Fruit fly (Drosophila melanogaster) ovary, adult (tissue): ENCODE measurements around the gene CG13047.

ENCODE experiments used
- CG17801 ChIP-seq: fragments of 200-800 bp; optimal IDR thresholded peaks from 2 replicates; lab custom pipeline; 2019; ENCODE audit warnings: missing biosample characterization, mild to moderate bottlenecking, missing genetic modification characterization, moderate library complexity; ENCODE audit not compliant: partially characterized antibody

CG13047 gene

DNA sequence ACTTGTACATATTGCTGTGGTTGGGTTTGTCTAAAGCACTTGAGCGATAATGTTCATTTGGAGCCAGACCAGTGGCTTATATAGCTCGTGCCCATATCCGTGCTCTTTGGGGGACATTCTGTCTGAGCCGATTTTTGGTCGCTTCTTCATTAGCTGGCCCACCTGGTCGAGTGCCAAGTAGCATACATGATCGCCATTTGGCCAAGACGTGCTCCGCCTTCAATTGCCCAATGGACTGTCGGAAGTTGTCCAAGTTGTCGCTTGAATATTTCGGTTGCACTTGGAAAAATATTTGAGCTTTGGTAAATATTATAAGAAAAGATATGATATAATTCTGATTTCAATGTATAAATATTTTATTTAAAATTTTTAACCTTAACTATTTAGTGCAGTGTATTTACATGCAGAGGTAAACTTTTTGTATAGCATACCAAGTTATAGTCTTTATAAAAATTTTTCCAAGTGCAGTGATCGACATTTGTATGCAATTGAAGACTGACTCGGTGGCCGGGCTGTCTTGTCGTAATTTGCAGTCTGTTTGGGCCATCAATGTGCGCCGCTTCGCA lies at the start of gene CG13047:
TSS of gene CG13047 (minus strand) at position 51 of the 566 bp plus-strand sequence.
- no peak for TF ChIP-seq CG17801 (GFP tag; lab: Kevin White, UChicago)

DNA sequence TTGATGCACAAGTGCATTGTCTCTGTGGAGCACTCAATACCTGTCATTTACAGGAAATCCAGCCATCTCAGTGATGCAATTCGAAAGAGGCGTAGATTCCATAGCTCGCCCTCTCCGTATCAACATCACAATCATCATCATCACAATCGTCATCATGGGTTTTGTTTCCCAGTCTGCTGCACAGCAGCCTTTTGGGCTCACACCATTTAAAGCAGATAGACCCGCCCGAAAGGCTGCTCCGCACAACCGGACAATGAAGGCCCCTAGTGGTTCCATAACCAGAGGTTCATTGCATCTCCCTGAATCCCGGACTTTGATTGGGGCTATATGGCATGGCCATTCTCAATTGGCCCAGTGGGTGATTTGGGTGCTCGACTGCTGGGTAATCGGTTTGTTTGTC lies 49.7 kb upstream of the CG13047 start:
- no peak for TF ChIP-seq CG17801 (GFP tag; lab: Kevin White, UChicago)

DNA sequence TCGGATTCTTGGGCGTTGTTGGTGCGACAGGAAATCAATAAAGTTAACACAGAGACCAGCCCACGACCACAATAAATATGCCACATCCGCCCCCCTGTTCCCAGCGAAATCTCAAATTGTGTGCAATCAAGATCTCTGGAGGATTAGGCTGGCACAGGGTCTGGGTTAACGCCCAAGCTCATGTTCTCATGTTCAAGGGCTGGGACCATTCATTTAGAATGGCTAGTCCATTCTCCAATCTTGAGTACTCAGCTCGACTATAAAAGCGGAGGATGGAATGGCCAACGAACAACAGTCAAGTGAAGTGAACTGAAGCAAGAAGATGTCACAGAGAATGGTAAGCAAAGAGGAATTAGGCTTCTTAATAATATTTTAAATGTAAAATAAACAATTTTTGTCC lies 47.8 kb upstream of the CG13047 start, which contains the start of gene CG13056:
TSS of gene CG13056 (plus strand) at position 301 of the 400 bp plus-strand sequence.
- TF ChIP-seq CG17801 (GFP tag; lab: Kevin White, UChicago), result no peak

DNA sequence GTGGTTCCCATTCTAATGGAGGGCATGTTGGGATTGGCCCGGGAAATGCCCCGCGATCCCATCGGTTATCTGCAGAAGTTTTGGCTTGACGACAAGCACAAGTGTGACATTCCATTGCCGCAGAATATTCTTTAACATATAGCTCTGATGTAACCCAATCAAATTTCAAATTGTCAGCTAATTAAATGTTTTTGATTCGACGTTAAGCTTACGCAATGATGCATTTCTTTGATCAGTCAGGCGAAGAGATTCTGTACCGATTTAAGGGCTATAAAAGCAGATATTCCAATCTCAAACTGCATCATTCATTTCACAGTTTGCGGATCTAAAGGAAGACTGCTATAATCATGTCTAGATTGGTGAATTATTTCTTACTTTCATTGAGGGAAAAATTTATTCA lies 46.4 kb upstream of the CG13047 start, which contains the start of gene retinin:
TSS of gene retinin (plus strand) at position 301 of the 400 bp plus-strand sequence.
- no peak for TF ChIP-seq CG17801 (GFP tag; lab: Kevin White, UChicago)

DNA sequence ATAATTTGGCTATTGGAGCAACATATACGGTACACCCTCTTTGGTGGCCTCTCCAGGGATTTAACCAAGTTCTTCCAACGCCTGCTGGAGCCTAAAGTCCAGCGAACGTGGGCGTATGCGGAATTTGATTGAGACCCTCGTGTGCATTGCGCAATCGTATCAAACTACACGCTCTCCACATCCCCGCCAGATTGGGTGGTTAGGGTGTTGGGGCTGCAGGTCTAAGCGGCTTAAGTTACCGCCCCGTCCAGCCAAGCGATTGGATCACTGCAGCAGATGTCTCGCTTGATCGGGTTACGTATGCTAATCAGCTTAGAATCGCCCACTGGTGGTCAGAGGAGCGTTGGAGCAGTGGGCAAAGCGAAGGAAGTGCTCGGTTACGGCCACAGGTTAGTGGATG lies 45.5 kb upstream of the CG13047 start, which contains the start of gene CG33060:
TSS of gene CG33060 (plus strand) at position 301 of the 400 bp plus-strand sequence.
- no peak for TF ChIP-seq CG17801 (GFP tag; lab: Kevin White, UChicago)

DNA sequence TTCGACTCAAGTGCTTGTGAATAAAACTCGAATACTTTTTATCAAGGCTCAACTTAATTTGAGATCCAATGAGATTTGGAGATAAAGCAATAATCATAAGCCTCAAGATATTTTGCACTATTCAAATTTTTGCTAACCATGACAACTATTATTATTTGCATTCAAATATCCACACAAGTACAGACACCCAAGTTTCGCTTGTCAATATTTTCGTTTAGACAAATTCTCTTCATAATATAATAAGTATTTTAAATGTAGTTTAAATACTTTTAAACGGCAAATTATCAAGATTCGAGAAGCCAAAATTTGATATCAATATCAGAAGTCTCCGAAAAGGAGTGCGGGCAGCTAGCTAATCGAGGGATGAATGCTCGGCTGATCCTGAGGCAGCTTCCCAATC lies 44.3 kb upstream of the CG13047 start, which contains the start of gene CG33061:
TSS of gene CG33061 (plus strand) at position 301 of the 400 bp plus-strand sequence.
- TF ChIP-seq CG17801 (GFP tag; lab: Kevin White, UChicago), result no peak

DNA sequence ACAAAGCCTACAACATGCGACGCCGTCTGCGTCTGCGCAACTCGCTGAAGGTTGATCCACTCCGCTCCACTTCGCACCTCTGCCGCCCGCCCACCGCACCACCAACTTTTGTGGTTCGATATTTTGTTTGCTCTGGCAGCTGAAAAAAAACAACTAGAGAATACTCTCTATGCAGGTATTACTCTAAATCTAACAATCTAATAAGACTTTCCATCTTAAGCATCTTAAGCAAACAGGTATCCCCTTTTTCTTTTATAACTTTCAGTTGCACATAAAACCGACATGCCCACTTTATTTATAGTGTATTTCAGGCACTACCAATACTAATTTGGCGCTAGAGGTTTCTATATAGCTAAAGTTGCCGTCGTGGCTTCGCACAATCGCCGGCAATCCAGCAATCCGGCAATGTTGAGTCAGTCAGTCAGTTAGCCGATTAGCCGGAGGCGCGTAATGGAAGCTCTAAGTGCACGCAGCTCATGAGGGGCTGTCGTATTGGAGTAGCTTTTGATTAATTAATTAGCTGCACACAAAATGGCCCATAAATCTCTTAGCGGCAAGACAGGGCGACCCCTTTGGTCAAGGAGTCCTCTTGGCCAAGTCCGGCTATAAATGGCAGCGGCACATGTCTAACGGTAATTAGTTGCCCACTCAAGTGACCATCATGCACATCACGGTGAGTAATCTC lies 43.2 kb upstream of the CG13047 start, which contains the start of gene CG13058:
TSS of gene CG13058 (plus strand) at position 635 of the 685 bp plus-strand sequence.
- TF ChIP-seq CG17801 (GFP tag; lab: Kevin White, UChicago), result no peak

DNA sequence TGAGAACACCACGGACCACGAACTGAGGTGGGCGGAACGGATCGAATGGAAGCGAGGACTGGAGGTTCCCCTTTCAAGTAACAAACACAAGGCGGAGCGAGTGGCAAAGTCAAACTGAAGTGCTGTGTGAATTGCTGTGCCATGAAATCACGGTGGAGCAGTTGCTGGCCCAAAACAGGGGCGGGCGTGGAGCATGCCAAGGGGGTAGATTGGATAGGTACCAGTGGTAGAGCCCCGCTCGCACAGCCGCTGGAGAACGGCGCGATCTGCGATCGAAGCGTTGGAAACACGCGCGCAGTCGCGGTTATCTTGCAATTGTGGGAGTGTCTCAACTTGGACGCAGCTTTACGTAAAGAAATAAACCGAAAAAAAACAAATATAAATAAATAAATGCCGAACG lies 42.6 kb upstream of the CG13047 start, which contains the start of gene CG13038:
TSS of gene CG13038 (minus strand) at position 118 of the 400 bp plus-strand sequence.
- TF ChIP-seq CG17801 (GFP tag; lab: Kevin White, UChicago), result no peak

DNA sequence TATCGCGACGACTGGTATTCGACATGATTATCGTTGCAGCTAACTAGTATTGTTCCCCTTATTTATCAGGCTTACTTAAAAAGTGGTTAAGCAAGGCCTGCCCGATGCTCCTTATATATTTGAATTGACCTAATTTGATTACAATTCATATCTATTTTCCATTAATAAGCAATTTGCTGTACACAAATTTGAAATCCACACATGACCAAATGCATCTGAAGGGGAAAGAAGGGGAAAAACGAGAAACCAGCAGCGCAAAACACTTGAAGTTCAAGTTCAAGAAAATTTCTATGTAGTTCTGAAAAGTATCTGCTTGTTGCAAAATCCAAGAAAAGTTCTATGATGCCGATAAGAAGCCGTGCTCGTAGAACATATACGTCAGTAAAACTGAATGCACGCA lies 41.5 kb upstream of the CG13047 start, which contains the start of the genes CG13040 and CG13039:
TSS of gene CG13040 (minus strand) at position 101 of the 400 bp plus-strand sequence.
TSS of gene CG13039 (minus strand) at position 106 of the 400 bp plus-strand sequence.
- TF ChIP-seq CG17801 (GFP tag; lab: Kevin White, UChicago), result no peak

DNA sequence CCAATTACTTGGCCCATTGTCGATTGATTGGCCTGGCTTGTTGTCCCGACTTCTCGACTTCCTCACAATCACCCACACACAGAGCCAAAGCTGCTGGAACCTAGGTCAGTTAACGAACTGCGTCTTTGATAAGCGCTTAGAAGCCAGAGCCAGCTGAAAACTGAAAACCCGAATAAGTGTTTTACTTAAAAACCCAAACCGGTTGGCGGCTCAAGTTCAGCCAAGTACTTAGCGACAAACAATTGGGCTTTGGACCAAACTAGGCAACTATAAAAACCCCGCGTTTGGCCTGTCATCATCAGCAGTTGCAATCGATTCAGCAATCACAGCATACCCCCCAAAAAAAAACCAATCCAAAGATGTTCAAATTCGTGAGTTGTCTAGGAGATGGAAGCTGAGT lies 38.2 kb upstream of the CG13047 start, which contains the start of gene CG13059:
TSS of gene CG13059 (plus strand) at position 301 of the 400 bp plus-strand sequence.
- TF ChIP-seq CG17801 (GFP tag; lab: Kevin White, UChicago), result no peak

DNA sequence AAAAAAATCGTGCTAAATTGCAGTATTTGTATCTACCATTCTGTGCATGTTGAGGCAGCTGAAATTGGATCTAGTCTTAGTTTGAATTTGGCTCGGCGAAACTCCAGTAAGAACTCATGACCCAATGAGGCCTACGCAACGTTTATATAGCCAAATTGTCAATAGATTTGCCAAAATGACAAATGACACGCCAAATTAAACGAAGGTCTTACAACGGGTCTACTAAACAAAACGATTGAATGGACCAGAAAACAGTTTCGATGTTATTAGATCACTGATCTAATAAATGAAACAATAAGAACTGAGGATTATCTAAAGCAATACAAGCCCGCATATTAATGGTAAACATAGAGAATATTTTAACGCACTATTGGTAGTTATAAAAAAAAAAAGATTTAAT lies 36.0 kb upstream of the CG13047 start, which contains the start of gene CG42718:
TSS of gene CG42718 (minus strand) at position 101 of the 400 bp plus-strand sequence.
- no peak for TF ChIP-seq CG17801 (GFP tag; lab: Kevin White, UChicago)

DNA sequence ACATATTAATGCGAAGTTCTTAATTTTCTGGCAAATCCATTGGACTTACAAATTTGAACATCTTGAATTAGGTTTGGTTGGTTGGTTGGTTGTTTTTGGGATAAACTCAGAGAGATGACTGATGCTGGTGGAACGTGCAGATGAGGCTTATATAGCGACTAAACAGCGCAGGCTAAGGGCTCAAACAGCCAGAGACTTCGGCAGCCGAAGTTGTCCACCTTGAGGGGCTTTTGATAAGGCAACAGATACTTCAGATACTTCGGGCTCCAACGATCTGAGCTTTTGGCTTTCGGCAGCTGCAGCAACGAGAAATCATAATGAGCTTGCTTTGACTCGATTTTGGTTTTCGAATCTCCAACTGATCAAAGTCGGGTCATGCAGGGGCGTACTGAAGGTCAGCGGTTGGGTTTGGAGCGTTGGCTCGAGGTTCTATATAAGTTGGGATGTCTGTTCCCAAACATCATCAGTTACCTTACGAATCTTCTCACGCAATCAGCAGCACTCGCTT lies 34.3 kb upstream of the CG13047 start, which contains the start of the genes CG13041 and CG13060:
TSS of gene CG13041 (minus strand) at position 128 of the 508 bp plus-strand sequence.
TSS of gene CG13060 (plus strand) at position 458 of the 508 bp plus-strand sequence.
- no peak for TF ChIP-seq CG17801 (GFP tag; lab: Kevin White, UChicago)

DNA sequence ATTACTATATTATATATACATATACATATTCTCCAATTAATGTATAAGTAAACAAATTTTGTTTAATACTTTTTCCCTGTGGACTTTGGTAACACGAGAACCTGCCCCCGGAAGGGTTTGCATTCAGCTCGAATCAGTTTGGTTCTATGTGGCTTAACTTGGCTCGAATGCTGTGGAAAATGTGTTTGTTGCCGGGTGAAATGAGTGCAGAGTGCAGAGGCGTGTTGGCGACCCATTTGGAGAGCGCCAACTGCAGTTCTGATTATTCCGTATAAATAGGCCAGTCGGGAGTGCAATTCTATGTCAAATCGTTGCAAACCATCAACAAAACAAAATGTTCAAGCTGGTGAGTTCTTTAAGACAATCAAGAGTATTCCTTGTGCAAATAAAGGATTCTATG lies 32.5 kb upstream of the CG13047 start, which contains the start of gene Nplp3:
TSS of gene Nplp3 (plus strand) at position 301 of the 400 bp plus-strand sequence.
- TF ChIP-seq CG17801 (GFP tag; lab: Kevin White, UChicago), result no peak

DNA sequence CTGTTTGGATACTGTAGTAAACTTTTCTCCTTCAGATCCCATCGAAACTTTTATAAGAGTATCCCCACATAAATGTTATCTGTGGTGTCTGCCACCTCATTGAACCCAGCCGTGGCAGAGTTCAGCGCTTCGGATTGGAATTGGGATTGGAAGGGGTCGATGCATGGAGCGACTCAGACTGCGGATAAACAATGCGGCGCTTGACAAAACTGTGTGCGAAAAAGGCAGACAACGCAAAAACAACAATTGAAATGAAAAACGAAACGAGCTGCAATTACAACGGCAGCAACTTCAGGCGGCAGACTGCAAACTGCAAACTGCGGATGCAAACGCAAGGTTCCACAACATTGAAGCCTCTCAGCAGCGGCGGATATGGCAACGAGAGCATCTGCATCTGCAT lies 28.8 kb upstream of the CG13047 start, which contains the start of gene CG13062:
TSS of gene CG13062 (plus strand) at position 301 of the 400 bp plus-strand sequence.
- no peak for TF ChIP-seq CG17801 (GFP tag; lab: Kevin White, UChicago)

DNA sequence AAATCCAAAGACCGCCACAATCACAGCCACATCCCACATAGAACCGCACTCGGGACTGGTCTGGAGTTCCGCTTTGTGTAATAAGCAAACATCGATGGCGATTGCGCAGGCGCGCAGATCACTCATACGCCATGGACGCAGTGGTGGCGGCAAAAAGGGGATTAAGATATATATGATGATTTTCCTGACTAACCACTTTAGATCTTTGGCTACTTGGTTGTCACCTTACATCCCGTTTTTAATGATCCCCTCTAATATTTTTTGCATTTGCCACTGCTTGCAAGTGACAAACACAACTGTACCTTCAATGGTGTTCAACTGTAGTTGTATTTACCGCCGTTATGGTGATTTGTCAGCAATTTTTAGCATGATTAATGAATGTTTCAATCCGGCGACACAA lies 24.8 kb upstream of the CG13047 start:
- no peak for TF ChIP-seq CG17801 (GFP tag; lab: Kevin White, UChicago)
